Worm (Caenorhabditis elegans) whole organism, L4 larva: ENCODE data around the gene scrm-3.

Experiments used
- F49E8.2 ChIP-seq: sonication (generic microtip); optimal IDR thresholded peaks from 2 replicates; lab custom pipeline; 2016; ENCODE audit warnings: missing compliant biosample characterization, mild to moderate bottlenecking, missing genetic modification characterization, borderline replicate concordance
- R02D3.7 ChIP-seq: fragments of 150-350 bp; sonication (generic microtip); optimal IDR thresholded peaks from 3 replicates; lab custom pipeline; 2014; ENCODE audit warnings: missing biosample characterization, missing genetic modification characterization
- T20F7.1 ChIP-seq: fragments of 200-800 bp; sonication (Bioruptor generic); optimal IDR thresholded peaks from 2 replicates; lab custom pipeline; 2018; ENCODE audit warnings: mild to moderate bottlenecking, missing genetic modification characterization, missing compliant biosample characterization
- T26A8.4 ChIP-seq: fragments of 200-800 bp; sonication (Bioruptor generic); IDR thresholded peaks from 2 replicates; pipeline ENCODE4 v1.3.6; 2022; ENCODE audit warnings: missing genetic modification characterization, missing compliant biosample characterization
- ceh-32 ChIP-seq: sonication (generic microtip); optimal IDR thresholded peaks from 2 replicates; lab custom pipeline; 2016; ENCODE audit warnings: mild to moderate bottlenecking, missing genetic modification characterization, missing compliant biosample characterization; ENCODE audit not compliant: poor library complexity
- ceh-44 ChIP-seq: fragments of 200-800 bp; sonication (Bioruptor generic); IDR thresholded peaks from 2 replicates; pipeline ENCODE4 v1.3.6; 2022; ENCODE audit warnings: missing genetic modification reagents, missing genetic modification characterization, missing compliant biosample characterization
- ceh-62 ChIP-seq: sonication (generic microtip); optimal IDR thresholded peaks from 2 replicates; lab custom pipeline; 2017; ENCODE audit warnings: missing biosample characterization, missing genetic modification characterization
- cey-2 ChIP-seq: sonication (generic microtip); optimal IDR thresholded peaks from 3 replicates; lab custom pipeline; 2017; ENCODE audit warnings: missing genetic modification characterization, mild to moderate bottlenecking, missing compliant biosample characterization, antibody characterized with exemption, borderline replicate concordance; ENCODE audit not compliant: insufficient read depth
- ctbp-1 ChIP-seq: fragments of 200-800 bp; sonication (Bioruptor generic); IDR thresholded peaks from 2 replicates; pipeline ENCODE4 v1.3.6; 2022; ENCODE audit warnings: missing genetic modification reagents, missing genetic modification characterization, missing compliant biosample characterization
- daf-12 ChIP-seq: fragments of 150-350 bp; optimal IDR thresholded peaks from 2 replicates; lab custom pipeline; 2014; ENCODE audit warnings: missing biosample characterization, missing genetic modification reagents, missing genetic modification characterization
- daf-16 ChIP-seq, 3 experiments: sonication (generic microtip); optimal IDR thresholded peaks; 2 replicates each; lab custom pipeline; 2016 to 2017; ENCODE audit warnings: missing genetic modification characterization in 3 of 3, missing genetic modification reagents in 3 of 3, mild to moderate bottlenecking in 2 of 3, missing compliant biosample characterization in 2 of 3, missing biosample characterization in 1 of 3, moderate library complexity in 1 of 3
- dmd-6 ChIP-seq: fragments of 200-800 bp; sonication (Bioruptor generic); IDR thresholded peaks from 2 replicates; pipeline ENCODE4 v1.3.6; 2022; ENCODE audit warnings: missing genetic modification reagents, missing genetic modification characterization, missing compliant biosample characterization
- dpl-1 ChIP-seq: fragments of 150-350 bp; optimal IDR thresholded peaks from 2 replicates; lab custom pipeline; 2014; ENCODE audit warnings: missing biosample characterization, missing genetic modification reagents, missing genetic modification characterization
- duxl-1 ChIP-seq: sonication (generic microtip); optimal IDR thresholded peaks from 2 replicates; lab custom pipeline; 2016; ENCODE audit warnings: mild to moderate bottlenecking, missing genetic modification characterization, moderate library complexity, missing compliant biosample characterization; ENCODE audit not compliant: poor library complexity
- egl-27 ChIP-seq: sonication (generic microtip); optimal IDR thresholded peaks from 3 replicates; lab custom pipeline; 2017; ENCODE audit warnings: missing biosample characterization, missing genetic modification reagents, missing genetic modification characterization
- egl-43 ChIP-seq: fragments of 200-800 bp; sonication (Bioruptor generic); IDR thresholded peaks from 2 replicates; pipeline ENCODE4 v1.3.6; 2022; ENCODE audit warnings: missing genetic modification reagents, missing genetic modification characterization, missing compliant biosample characterization
- fkh-10 ChIP-seq: fragments of 150-350 bp; optimal IDR thresholded peaks from 2 replicates; lab custom pipeline; 2014; ENCODE audit warnings: missing biosample characterization, missing genetic modification reagents, missing genetic modification characterization
- gei-8 ChIP-seq: fragments of 200-800 bp; sonication (Bioruptor generic); optimal IDR thresholded peaks from 2 replicates; lab custom pipeline; 2018; ENCODE audit warnings: mild to moderate bottlenecking, missing genetic modification characterization, missing compliant biosample characterization
- hlh-30 ChIP-seq: sonication (generic microtip); optimal IDR thresholded peaks from 2 replicates; lab custom pipeline; 2017; ENCODE audit warnings: antibody characterized with exemption, mild to moderate bottlenecking, missing genetic modification characterization, missing compliant biosample characterization; ENCODE audit not compliant: insufficient read depth
- hmg-1.1 ChIP-seq: fragments of 200-800 bp; sonication (Bioruptor generic); IDR thresholded peaks from 2 replicates; pipeline ENCODE4 v1.3.6; 2022; ENCODE audit warnings: missing genetic modification reagents, missing genetic modification characterization, missing compliant biosample characterization
- jun-1 ChIP-seq: fragments of 150-350 bp; optimal IDR thresholded peaks from 2 replicates; lab custom pipeline; 2014; ENCODE audit warnings: missing biosample characterization, missing genetic modification reagents, missing genetic modification characterization
- lin-13 ChIP-seq: fragments of 150-350 bp; optimal IDR thresholded peaks from 2 replicates; lab custom pipeline; 2014; ENCODE audit warnings: missing biosample characterization, missing genetic modification reagents, missing genetic modification characterization
- lsy-2 ChIP-seq, 2 experiments: fragments of 150-350 bp in 1 of 2; sonication (generic microtip) in 1 of 2; optimal IDR thresholded peaks; 2 replicates each; lab custom pipeline; 2014 to 2017; ENCODE audit warnings: missing biosample characterization in 2 of 2, missing genetic modification characterization in 2 of 2
- madf-9 ChIP-seq: fragments of 200-800 bp; sonication (Bioruptor generic); conservative IDR thresholded peaks from 2 replicates; pipeline ENCODE4 v1.3.6; 2022; ENCODE audit warnings: missing genetic modification reagents, missing genetic modification characterization, missing compliant biosample characterization
- mdl-1 ChIP-seq, 2 experiments: fragments of 150-350 bp in 1 of 2; sonication (generic microtip) in 1 of 2; optimal IDR thresholded peaks; 2 replicates each; lab custom pipeline; 2014 to 2017; ENCODE audit warnings: missing biosample characterization in 2 of 2, missing genetic modification characterization in 2 of 2
- mdt-29 ChIP-seq: fragments of 200-800 bp; sonication (Bioruptor generic); IDR thresholded peaks from 2 replicates; pipeline ENCODE4 v1.3.6; 2022; ENCODE audit warnings: missing genetic modification reagents, missing genetic modification characterization, missing compliant biosample characterization
- mep-1 ChIP-seq: fragments of 150-350 bp; sonication (generic microtip); optimal IDR thresholded peaks from 3 replicates; lab custom pipeline; 2014; ENCODE audit warnings: missing biosample characterization, missing genetic modification characterization
- mes-2 ChIP-seq: sonication (generic microtip); optimal IDR thresholded peaks from 2 replicates; lab custom pipeline; 2016; ENCODE audit warnings: missing genotype, mild to moderate bottlenecking, missing genetic modification characterization, missing compliant biosample characterization; ENCODE audit not compliant: poor library complexity, severe bottlenecking
- mxl-3 ChIP-seq: fragments of 200-800 bp; sonication (Bioruptor generic); optimal IDR thresholded peaks from 2 replicates; lab custom pipeline; 2018; ENCODE audit warnings: mild to moderate bottlenecking, missing genetic modification characterization, missing compliant biosample characterization
- nhr-10 ChIP-seq: fragments of 150-350 bp; optimal IDR thresholded peaks from 2 replicates; lab custom pipeline; 2014; ENCODE audit warnings: missing biosample characterization, missing genetic modification characterization
- nhr-11 ChIP-seq: fragments of 150-350 bp; optimal IDR thresholded peaks from 2 replicates; lab custom pipeline; 2014; ENCODE audit warnings: missing biosample characterization, missing genetic modification characterization
- nhr-28 ChIP-seq: fragments of 150-350 bp; optimal IDR thresholded peaks from 2 replicates; lab custom pipeline; 2014; ENCODE audit warnings: missing biosample characterization, missing genetic modification characterization
- nhr-41 ChIP-seq: fragments of 200-800 bp; sonication (Bioruptor generic); IDR thresholded peaks from 2 replicates; pipeline ENCODE4 v1.3.6; 2022; ENCODE audit warnings: missing genetic modification reagents, missing genetic modification characterization, missing compliant biosample characterization
- nhr-76 ChIP-seq: fragments of 150-350 bp; optimal IDR thresholded peaks from 2 replicates; lab custom pipeline; 2014; ENCODE audit warnings: missing biosample characterization, missing genetic modification characterization
- nhr-77 ChIP-seq: fragments of 150-350 bp; optimal IDR thresholded peaks from 2 replicates; lab custom pipeline; 2014; ENCODE audit warnings: missing biosample characterization, missing genetic modification characterization
- pha-4 ChIP-seq, 2 experiments: fragments of 150-350 bp in 1 of 2; fragments of 200-800 bp in 1 of 2; sonication (Bioruptor generic) in 1 of 2; IDR thresholded peaks in 1 of 2; optimal IDR thresholded peaks in 1 of 2; 2 replicates each; pipeline versions ENCODE4 v1.3.6 to Lab custom; 2014 to 2022; ENCODE audit warnings: missing genetic modification characterization in 2 of 2, missing genetic modification reagents in 2 of 2, missing biosample characterization in 1 of 2, missing compliant biosample characterization in 1 of 2
- pqm-1 ChIP-seq: sonication (generic microtip); optimal IDR thresholded peaks from 2 replicates; lab custom pipeline; 2017; ENCODE audit warnings: missing biosample characterization, missing genetic modification characterization
- set-16 ChIP-seq: fragments of 200-800 bp; sonication (Bioruptor generic); IDR thresholded peaks from 2 replicates; pipeline ENCODE4 v1.3.6; 2022; ENCODE audit warnings: missing genetic modification reagents, missing genetic modification characterization, missing compliant biosample characterization
- skn-1 ChIP-seq: fragments of 150-350 bp; optimal IDR thresholded peaks from 2 replicates; lab custom pipeline; 2014; ENCODE audit warnings: missing biosample characterization, missing genetic modification characterization
- snpc-4 ChIP-seq: fragments of 150-350 bp; optimal IDR thresholded peaks from 2 replicates; lab custom pipeline; 2014; ENCODE audit warnings: missing biosample characterization, missing genetic modification characterization
- tra-1 ChIP-seq: fragments of 200-800 bp; sonication (Bioruptor generic); IDR thresholded peaks from 2 replicates; pipeline ENCODE4 v1.3.6; 2022; ENCODE audit warnings: missing genetic modification reagents, missing genetic modification characterization, missing compliant biosample characterization
- unc-130 ChIP-seq: sonication (generic microtip); optimal IDR thresholded peaks from 2 replicates; lab custom pipeline; 2016; ENCODE audit warnings: missing genetic modification reagents, missing genetic modification characterization, missing compliant biosample characterization
- unc-62 ChIP-seq, 3 experiments: fragments of 150-350 bp in 1 of 3; sonication (generic microtip); optimal IDR thresholded peaks in 2 of 3; peaks in 1 of 3; 1 replicate in 1 of 3; 2 replicates in 2 of 3; lab custom pipeline; 2014 to 2017; ENCODE audit warnings: missing biosample characterization in 3 of 3, missing genetic modification characterization in 3 of 3, missing genetic modification reagents in 3 of 3, missing genotype in 1 of 3
- vab-7 ChIP-seq: fragments of 200-800 bp; sonication (Bioruptor generic); IDR thresholded peaks from 2 replicates; pipeline ENCODE4 v1.3.6; 2022; ENCODE audit warnings: missing genetic modification reagents, missing genetic modification characterization, missing compliant biosample characterization
- zag-1 ChIP-seq: fragments of 150-350 bp; optimal IDR thresholded peaks from 2 replicates; lab custom pipeline; 2014; ENCODE audit warnings: missing biosample characterization, missing genetic modification characterization
- ztf-7 ChIP-seq: fragments of 150-350 bp; optimal IDR thresholded peaks from 2 replicates; lab custom pipeline; 2014; ENCODE audit warnings: missing biosample characterization, missing genetic modification characterization

The scrm-3 gene

ce11 chrV:3394065-3394464 is 37.1 kb upstream of the scrm-3 start:
- TF ChIP-seq set-16 (peak; percentile 72), ctbp-1 (GFP tag; lab: Robert Waterston, UW) (no peak), skn-1 (tag; lab: Kevin White, UChicago) (no peak), ztf-7 (tag; lab: Kevin White, UChicago) (no peak), cey-2 (tag; lab: Kevin White, UChicago) (no peak), T20F7.1 (GFP tag; lab: Kevin White, UChicago) (no peak), unc-130 (GFP tag; lab: Kevin White, UChicago) (no peak), snpc-4 (tag; lab: Kevin White, UChicago) (no peak), egl-43 (GFP tag; lab: Robert Waterston, UW) (0 out of 2 replicates have a peak, but pooled peaks have one; percentile 4)

DNA sequence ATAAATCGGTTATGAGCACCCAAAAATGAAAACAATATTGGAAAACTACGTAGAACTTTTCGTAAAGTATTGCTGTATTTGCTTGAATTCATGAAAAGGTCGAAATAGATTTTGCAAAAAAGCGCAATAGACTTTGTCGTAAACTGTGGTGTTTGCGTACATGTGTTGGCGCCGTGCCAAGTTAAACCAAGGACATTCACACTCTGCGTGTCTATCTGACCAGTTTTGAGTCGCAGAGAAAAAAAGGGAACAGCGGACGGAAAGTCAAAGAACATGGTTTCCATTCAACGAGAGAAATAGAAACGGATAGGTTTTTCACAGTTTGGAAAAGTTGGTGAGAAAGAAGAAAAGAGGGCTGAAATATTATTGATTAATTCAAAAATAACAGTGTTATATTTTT is 34.0 kb upstream of the scrm-3 start:
- 0 out of 2 replicates have a peak, but pooled peaks have one; percentile 30 for TF ChIP-seq madf-9 (GFP tag; lab: Robert Waterston, UW)
- peak; percentile 12 for TF ChIP-seq fkh-10 (GFP tag; lab: Kevin White, UChicago)
- TF ChIP-seq lin-13 (GFP tag; lab: Kevin White, UChicago), result peak; percentile 38
- peak; percentile 83 for TF ChIP-seq nhr-11 (tag; lab: Kevin White, UChicago)
- TF ChIP-seq mxl-3 (GFP tag; lab: Kevin White, UChicago), result peak; percentile 87
- peak; percentile 69 for TF ChIP-seq dpl-1
- TF ChIP-seq tra-1 (GFP tag; lab: Robert Waterston, UW), result 0 out of 2 replicates have a peak, but pooled peaks have one; percentile 31
- no peak for TF ChIP-seq F49E8.2 (tag; lab: Kevin White, UChicago)
- TF ChIP-seq pqm-1 (tag; lab: Kevin White, UChicago), result no peak
- peak; percentile 45 for TF ChIP-seq jun-1 (tag; lab: Kevin White, UChicago)
- TF ChIP-seq mdt-29 (GFP tag; lab: Robert Waterston, UW), result no peak
- TF ChIP-seq zag-1 (tag; lab: Kevin White, UChicago), result no peak
- peak; percentile 94 for TF ChIP-seq nhr-28 (tag; lab: Kevin White, UChicago)
- no peak for TF ChIP-seq gei-8
- peak; percentile 75 to 87 for TF ChIP-seq lsy-2 (tag; optimal IDR thresholded peaks at IDR 0.05; lab: Kevin White, UChicago)
- TF ChIP-seq vab-7 (GFP tag; lab: Robert Waterston, UW), result no peak
- TF ChIP-seq unc-130 (GFP tag; lab: Kevin White, UChicago), result no peak
- peak; percentile 85 for TF ChIP-seq mep-1 (tag; lab: Kevin White, UChicago)
- no peak for TF ChIP-seq ceh-32 (tag; lab: Kevin White, UChicago)
- TF ChIP-seq R02D3.7 (tag; lab: Kevin White, UChicago), result no peak
- TF ChIP-seq cey-2 (tag; lab: Kevin White, UChicago), result peak; percentile 18
- TF ChIP-seq ceh-44, result no peak
- TF ChIP-seq hlh-30 (tag; lab: Kevin White, UChicago), result peak; percentile 73
- TF ChIP-seq hmg-1.1 (GFP tag; lab: Robert Waterston, UW), result peak; percentile 78
- TF ChIP-seq nhr-77 (tag; lab: Kevin White, UChicago), result peak; percentile 53
- TF ChIP-seq T26A8.4 (GFP tag; lab: Robert Waterston, UW), result peak; percentile 44; the same call in 1 of the 2 replicates
- peak; percentile 94 for TF ChIP-seq dmd-6
- TF ChIP-seq daf-16 (GFP tag; optimal IDR thresholded peaks at IDR 0.05; lab: Kevin White, UChicago), result peak in 1 of 2 experiments; percentile 43
- no peak for TF ChIP-seq daf-16 (tag; optimal IDR thresholded peaks at IDR 0.05; lab: Kevin White, UChicago)
- TF ChIP-seq mes-2 (tag; lab: Kevin White, UChicago), result peak; percentile 75
- no peak for TF ChIP-seq pha-4 (GFP tag; IDR thresholded peaks at IDR 0.05; lab: Robert Waterston, UW)
- peak; percentile 70 for TF ChIP-seq pha-4 (tag; optimal IDR thresholded peaks at IDR 0.05; lab: Kevin White, UChicago)
- TF ChIP-seq ceh-62, result no peak
- no peak for TF ChIP-seq nhr-41 (GFP tag; lab: Robert Waterston, UW)
- no peak for TF ChIP-seq daf-12
- no peak for TF ChIP-seq egl-27 (tag; lab: Kevin White, UChicago)
- TF ChIP-seq duxl-1 (tag; lab: Kevin White, UChicago), result peak; percentile 78
- peak; percentile 12 for TF ChIP-seq nhr-10 (tag; lab: Kevin White, UChicago)
- peak; percentile 62 for TF ChIP-seq nhr-76 (tag; lab: Kevin White, UChicago)
- peak; percentile 43 to 80 for TF ChIP-seq mdl-1 (tag; optimal IDR thresholded peaks at IDR 0.05; lab: Kevin White, UChicago)
- TF ChIP-seq unc-62 (GFP tag; optimal IDR thresholded peaks at IDR 0.05 in 1 of 2; lab: Kevin White, UChicago), result peak in 1 of 2 experiments; percentile 67
- no peak for TF ChIP-seq unc-62 (tag; optimal IDR thresholded peaks at IDR 0.05; lab: Kevin White, UChicago)
